Worm (Caenorhabditis elegans): Measurements from ENCODE around the gene spp-22.

The spp-22 gene

DNA sequence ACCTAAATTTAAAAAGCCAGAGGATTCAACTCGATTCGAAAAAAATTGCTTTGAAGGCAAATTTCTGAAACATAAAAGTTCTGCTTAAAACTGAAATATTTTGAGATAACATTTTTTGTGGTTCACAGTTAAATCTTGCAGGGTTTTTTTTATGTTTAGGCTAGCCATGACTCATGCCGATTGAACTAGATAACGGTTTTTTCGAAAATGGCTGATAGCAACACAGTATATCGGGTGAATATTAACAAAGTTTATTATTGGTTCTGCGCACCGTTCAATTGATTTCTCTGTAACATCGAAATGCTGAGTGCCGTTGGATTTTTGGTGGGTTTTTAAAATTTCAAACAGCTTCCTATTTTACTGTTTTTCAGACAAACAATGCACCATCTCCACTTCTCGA, 34.2 kb upstream of the spp-22 start, which contains the start of gene F43E12.1:
TSS of gene F43E12.1 (plus strand) at position 301 of the 400 bp plus-strand sequence.
- no peak for TF ChIP-seq mab-5 (tag; optimal IDR thresholded peaks at IDR 0.05)
- no peak for TF ChIP-seq lin-13 (tag; optimal IDR thresholded peaks at IDR 0.05)
- TF ChIP-seq ceh-43 (GFP tag; optimal IDR thresholded peaks at IDR 0.05), result no peak
- no peak for TF ChIP-seq flh-1 (GFP tag; optimal IDR thresholded peaks at IDR 0.05)
- no peak for TF ChIP-seq elt-1 (tag; optimal IDR thresholded peaks at IDR 0.05; ENCODE audit: borderline replicate concordance, insufficient read depth)
- TF ChIP-seq ces-1 (GFP tag; optimal IDR thresholded peaks at IDR 0.05), result no peak
- TF ChIP-seq tbx-8 (GFP tag; optimal IDR thresholded peaks at IDR 0.05), result no peak
- TF ChIP-seq drap-1 (GFP tag; optimal IDR thresholded peaks at IDR 0.05), result no peak
- no peak for TF ChIP-seq M03D4.4 (tag; optimal IDR thresholded peaks at IDR 0.05)
- TF ChIP-seq nhr-12 (tag; optimal IDR thresholded peaks at IDR 0.05), result no peak
- TF ChIP-seq lsy-2 (tag; optimal IDR thresholded peaks at IDR 0.05), result no peak
- no peak for TF ChIP-seq hlh-1 (tag; optimal IDR thresholded peaks at IDR 0.05)
- no peak for TF ChIP-seq nhr-28 (tag; optimal IDR thresholded peaks at IDR 0.05)
- TF ChIP-seq snpc-4 (tag; optimal IDR thresholded peaks at IDR 0.05), result no peak

DNA sequence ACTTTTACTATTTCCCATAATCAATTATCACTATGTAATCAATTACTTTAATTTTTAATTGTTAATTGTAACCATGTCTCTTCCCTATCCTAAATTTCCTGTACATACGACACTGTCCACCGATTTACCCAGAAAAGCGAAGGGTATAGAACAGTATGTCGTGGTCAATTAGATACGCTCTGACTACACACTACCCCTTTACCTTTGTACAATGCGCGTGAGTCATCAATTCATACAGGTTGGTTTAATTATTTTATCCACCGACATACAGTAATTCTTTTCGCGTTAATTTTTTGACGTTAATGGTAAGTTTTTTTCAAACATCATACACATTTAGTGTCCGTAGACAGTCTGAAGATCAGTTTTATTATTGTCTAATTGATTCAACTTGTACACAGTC, 29.9 kb upstream of the spp-22 start:
- peak; percentile 86 for TF ChIP-seq pha-4 (tag; optimal IDR thresholded peaks at IDR 0.05)
- no peak for TF ChIP-seq blmp-1 (tag; optimal IDR thresholded peaks at IDR 0.05)
- no peak for TF ChIP-seq ceh-83 (GFP tag; optimal IDR thresholded peaks at IDR 0.05)
- no peak for TF ChIP-seq ceh-39 (tag; optimal IDR thresholded peaks at IDR 0.05)
- TF ChIP-seq mls-2 (tag; optimal IDR thresholded peaks at IDR 0.05), result no peak
- peak; percentile 72 for TF ChIP-seq elt-3 (tag; optimal IDR thresholded peaks at IDR 0.05)
- peak; percentile 37 for TF ChIP-seq lsy-2 (tag; optimal IDR thresholded peaks at IDR 0.05)
- TF ChIP-seq bed-3 (GFP tag; optimal IDR thresholded peaks at IDR 0.05), result no peak
- TF ChIP-seq ham-2 (GFP tag; optimal IDR thresholded peaks at IDR 0.05), result no peak
- no peak for TF ChIP-seq mab-5 (tag; optimal IDR thresholded peaks at IDR 0.05)
- no peak for TF ChIP-seq sptf-1 (tag; optimal IDR thresholded peaks at IDR 0.05)
- peak; percentile 19 for TF ChIP-seq ces-1 (GFP tag; optimal IDR thresholded peaks at IDR 0.05)
- no peak for TF ChIP-seq flh-1 (GFP tag; optimal IDR thresholded peaks at IDR 0.05)
- no peak for TF ChIP-seq unc-39 (tag; optimal IDR thresholded peaks at IDR 0.05)
- no peak for TF ChIP-seq lin-13 (tag; optimal IDR thresholded peaks at IDR 0.05)
- peak; percentile 25 for TF ChIP-seq cnd-1 (tag; optimal IDR thresholded peaks at IDR 0.05)
- TF ChIP-seq hlh-1 (tag; optimal IDR thresholded peaks at IDR 0.05), result peak; percentile 36
- TF ChIP-seq nhr-237 (tag; optimal IDR thresholded peaks at IDR 0.05), result peak; percentile 92
- TF ChIP-seq zip-8 (tag; optimal IDR thresholded peaks at IDR 0.05), result no peak
- TF ChIP-seq snpc-4 (tag; optimal IDR thresholded peaks at IDR 0.05), result no peak
- TF ChIP-seq drap-1 (GFP tag; optimal IDR thresholded peaks at IDR 0.05), result peak; percentile 3
- TF ChIP-seq ceh-43 (GFP tag; optimal IDR thresholded peaks at IDR 0.05), result no peak
- TF ChIP-seq lin-32 (GFP tag; optimal IDR thresholded peaks at IDR 0.05), result no peak
- no peak for TF ChIP-seq ztf-11 (tag; optimal IDR thresholded peaks at IDR 0.05)

ce11 chrX:7187602-7188001, 23.9 kb upstream of the spp-22 start, which contains the start of gene C55B6.4:
Gene C55B6.4 (minus strand): TSS chrX:7187702.
- TF ChIP-seq lsy-2 (tag; optimal IDR thresholded peaks at IDR 0.05), result no peak
- no peak for TF ChIP-seq ceh-83 (GFP tag; optimal IDR thresholded peaks at IDR 0.05)
- TF ChIP-seq nhr-76 (tag; optimal IDR thresholded peaks at IDR 0.05), result no peak

- no peak for TF ChIP-seq ces-1 (GFP tag; optimal IDR thresholded peaks at IDR 0.05)
- no peak for TF ChIP-seq zip-8 (tag; optimal IDR thresholded peaks at IDR 0.05)
- TF ChIP-seq nhr-76 (tag; optimal IDR thresholded peaks at IDR 0.05), result no peak
- TF ChIP-seq mep-1 (tag; optimal IDR thresholded peaks at IDR 0.05), result no peak
- TF ChIP-seq mab-5 (tag; optimal IDR thresholded peaks at IDR 0.05), result no peak
- no peak for TF ChIP-seq bed-3 (GFP tag; optimal IDR thresholded peaks at IDR 0.05)
- TF ChIP-seq ceh-83 (GFP tag; optimal IDR thresholded peaks at IDR 0.05), result no peak
- TF ChIP-seq unc-39 (tag; optimal IDR thresholded peaks at IDR 0.05), result no peak
- TF ChIP-seq cnd-1 (tag; optimal IDR thresholded peaks at IDR 0.05), result no peak
These were observed 19.6 kb upstream of the spp-22 start, which contains the start of gene C55B6.7 for ce11 chrX:7191882-7192281. Gene C55B6.7 (minus strand): TSS chrX:7191982.

- no peak for TF ChIP-seq cnd-1 (tag; optimal IDR thresholded peaks at IDR 0.05)
- no peak for TF ChIP-seq ztf-11 (tag; optimal IDR thresholded peaks at IDR 0.05)
- no peak for TF ChIP-seq ceh-83 (GFP tag; optimal IDR thresholded peaks at IDR 0.05)
- no peak for TF ChIP-seq nhr-2 (tag; optimal IDR thresholded peaks at IDR 0.05)
- TF ChIP-seq snpc-4 (tag; optimal IDR thresholded peaks at IDR 0.05), result no peak
- no peak for TF ChIP-seq blmp-1 (tag; optimal IDR thresholded peaks at IDR 0.05)
- no peak for TF ChIP-seq hlh-1 (tag; optimal IDR thresholded peaks at IDR 0.05)
- peak; percentile 11 for TF ChIP-seq mep-1 (tag; optimal IDR thresholded peaks at IDR 0.05)
- TF ChIP-seq drap-1 (GFP tag; optimal IDR thresholded peaks at IDR 0.05), result no peak
- TF ChIP-seq pha-4 (tag; optimal IDR thresholded peaks at IDR 0.05), result no peak
- TF ChIP-seq elt-1 (tag; optimal IDR thresholded peaks at IDR 0.05; ENCODE audit: borderline replicate concordance, insufficient read depth), result peak; percentile 33
- TF ChIP-seq ces-1 (GFP tag; optimal IDR thresholded peaks at IDR 0.05), result peak; percentile 50
- no peak for TF ChIP-seq sptf-1 (tag; optimal IDR thresholded peaks at IDR 0.05)
- no peak for TF ChIP-seq nhr-76 (tag; optimal IDR thresholded peaks at IDR 0.05)
- TF ChIP-seq ceh-43 (GFP tag; optimal IDR thresholded peaks at IDR 0.05), result no peak
- no peak for TF ChIP-seq flh-1 (GFP tag; optimal IDR thresholded peaks at IDR 0.05)
- peak; percentile 11 for TF ChIP-seq M03D4.4 (tag; optimal IDR thresholded peaks at IDR 0.05)
- TF ChIP-seq ham-2 (GFP tag; optimal IDR thresholded peaks at IDR 0.05), result no peak
- peak; percentile 32 for TF ChIP-seq unc-120 (tag; optimal IDR thresholded peaks at IDR 0.05; ENCODE audit: poor library complexity, severe bottlenecking)
- no peak for TF ChIP-seq nhr-237 (tag; optimal IDR thresholded peaks at IDR 0.05)
- peak; percentile 24 for TF ChIP-seq tbx-8 (GFP tag; optimal IDR thresholded peaks at IDR 0.05)
- TF ChIP-seq ceh-39 (tag; optimal IDR thresholded peaks at IDR 0.05), result peak; percentile 17
- TF ChIP-seq lin-32 (GFP tag; optimal IDR thresholded peaks at IDR 0.05), result no peak
- no peak for TF ChIP-seq lin-13 (tag; optimal IDR thresholded peaks at IDR 0.05)
- TF ChIP-seq zip-8 (tag; optimal IDR thresholded peaks at IDR 0.05), result no peak
- TF ChIP-seq elt-3 (tag; optimal IDR thresholded peaks at IDR 0.05), result peak; percentile 62
- TF ChIP-seq sem-2 (GFP tag; optimal IDR thresholded peaks at IDR 0.05), result no peak
- no peak for TF ChIP-seq mls-2 (tag; optimal IDR thresholded peaks at IDR 0.05)
- TF ChIP-seq unc-39 (tag; optimal IDR thresholded peaks at IDR 0.05), result no peak
- no peak for TF ChIP-seq unc-62 (GFP tag; optimal IDR thresholded peaks at IDR 0.05)
These were observed 17.5 kb upstream of the spp-22 start, which contains the start of gene dnj-7 for ce11 chrX:7193894-7194614. Gene dnj-7 (plus strand): TSS chrX:7194564.

All from whole organism, mixed stage, embryonic.